Worm (Caenorhabditis elegans): ENCODE data around the gene ulp-4.

DNA sequence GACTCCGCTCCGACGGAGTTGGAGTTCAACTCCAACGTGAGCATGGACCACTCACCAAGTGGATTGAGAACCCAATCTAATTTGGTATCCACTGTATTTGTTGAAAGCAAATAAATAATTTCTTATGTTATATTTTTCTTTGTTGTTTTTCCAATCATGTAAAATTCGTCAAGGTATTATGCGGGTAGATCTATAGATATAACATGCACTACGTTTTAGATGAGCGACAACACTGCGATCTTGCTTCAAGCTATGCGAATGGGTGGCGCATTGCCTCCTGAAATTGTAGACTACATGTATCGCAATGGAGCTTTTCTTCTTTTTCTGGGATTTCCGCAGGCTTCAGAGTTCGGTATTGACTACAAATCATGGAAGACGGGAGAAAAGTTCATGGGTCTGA, 14.8 kb downstream of the ulp-4 start, which contains the start of gene F10B5.2:
- TF ChIP-seq elt-3 (tag; optimal IDR thresholded peaks at IDR 0.05): no peak
- no peak for TF ChIP-seq ceh-43 (GFP tag; optimal IDR thresholded peaks at IDR 0.05)
- no peak for TF ChIP-seq unc-39 (tag; optimal IDR thresholded peaks at IDR 0.05)

Measured in whole organism, mixed stage, embryonic.